Fruit fly (Drosophila melanogaster) whole organism, embryonic: ENCODE data around the gene mats.

Source experiments
- Ada2b ChIP-seq: fragments of 200-800 bp; sonication (Bioruptor generic); IDR thresholded peaks from 2 replicates; pipeline ENCODE4 v1.3.6; 2022; ENCODE audit warnings: missing biosample characterization, missing genetic modification characterization
- Atf-2 ChIP-seq: fragments of 200-800 bp; sonication (Bioruptor generic); optimal IDR thresholded peaks from 2 replicates; lab custom pipeline; 2016; ENCODE audit warnings: missing biosample characterization, missing genetic modification characterization
- Atf6 ChIP-seq: fragments of 200-800 bp; sonication (Bioruptor generic); IDR thresholded peaks from 2 replicates; pipeline ENCODE4 v1.3.6; 2022; ENCODE audit warnings: missing biosample characterization, missing genetic modification characterization
- CG10431 ChIP-seq: fragments of 200-800 bp; sonication (Bioruptor generic); optimal IDR thresholded peaks from 3 replicates; lab custom pipeline; 2018; ENCODE audit warnings: missing biosample characterization, mild to moderate bottlenecking, missing genetic modification characterization
- CG11695 ChIP-seq: fragments of 200-800 bp; sonication (Bioruptor generic); IDR thresholded peaks from 3 replicates; pipeline ENCODE4 v1.3.6; 2022; ENCODE audit warnings: missing biosample characterization, missing genetic modification characterization
- CG13775 ChIP-seq: fragments of 200-800 bp; sonication (Bioruptor generic); optimal IDR thresholded peaks from 3 replicates; lab custom pipeline; 2017; ENCODE audit warnings: missing biosample characterization, mild to moderate bottlenecking, missing genetic modification characterization
- CG15073 ChIP-seq: fragments of 200-800 bp; sonication (Bioruptor generic); optimal IDR thresholded peaks from 2 replicates; lab custom pipeline; 2016; ENCODE audit warnings: missing biosample characterization, missing genetic modification characterization
- CG18476 ChIP-seq: fragments of 200-800 bp; sonication (Bioruptor generic); optimal IDR thresholded peaks from 2 replicates; lab custom pipeline; 2016; ENCODE audit warnings: missing biosample characterization, mild to moderate bottlenecking, missing genetic modification characterization
- CG2116 ChIP-seq: fragments of 200-800 bp; sonication (Bioruptor generic); optimal IDR thresholded peaks from 3 replicates; lab custom pipeline; 2018; ENCODE audit warnings: missing biosample characterization, mild to moderate bottlenecking, missing genetic modification characterization
- CG2120 ChIP-seq: fragments of 200-800 bp; sonication (Bioruptor generic); optimal IDR thresholded peaks from 3 replicates; lab custom pipeline; 2016; ENCODE audit warnings: missing biosample characterization, missing genetic modification characterization
- CG3838 ChIP-seq: fragments of 200-800 bp; sonication (Bioruptor generic); optimal IDR thresholded peaks from 3 replicates; lab custom pipeline; 2016; ENCODE audit warnings: missing biosample characterization, missing genetic modification characterization
- CG4424 ChIP-seq: fragments of 200-800 bp; sonication (Bioruptor generic); optimal IDR thresholded peaks from 3 replicates; lab custom pipeline; 2016; ENCODE audit warnings: missing biosample characterization, missing genetic modification characterization
- CG4617 ChIP-seq: fragments of 200-800 bp; sonication (Bioruptor generic); optimal IDR thresholded peaks from 3 replicates; lab custom pipeline; 2016; ENCODE audit warnings: missing biosample characterization, missing genetic modification characterization, borderline replicate concordance
- CG7556 ChIP-seq: fragments of 200-800 bp; sonication (Bioruptor generic); optimal IDR thresholded peaks from 2 replicates; lab custom pipeline; 2017; ENCODE audit warnings: missing biosample characterization, mild to moderate bottlenecking, missing genetic modification characterization
- CG8359 ChIP-seq: fragments of 200-800 bp; sonication (Bioruptor generic); optimal IDR thresholded peaks from 2 replicates; lab custom pipeline; 2017; ENCODE audit warnings: missing biosample characterization, mild to moderate bottlenecking, missing genetic modification characterization, borderline replicate concordance
- CG8765 ChIP-seq: fragments of 200-800 bp; sonication (Bioruptor generic); IDR thresholded peaks from 2 replicates; pipeline ENCODE4 v1.3.6; 2022; ENCODE audit warnings: missing biosample characterization, missing genetic modification characterization
- CoRest ChIP-seq: fragments of 200-800 bp; sonication (Bioruptor generic); optimal IDR thresholded peaks from 3 replicates; lab custom pipeline; 2018; ENCODE audit warnings: missing biosample characterization, mild to moderate bottlenecking, missing genetic modification characterization, moderate library complexity
- Gug ChIP-seq: fragments of 200-800 bp; sonication (Bioruptor generic); IDR thresholded peaks from 4 replicates; pipeline ENCODE4 v1.3.6; 2022; ENCODE audit warnings: missing biosample characterization, missing genetic modification characterization
- HHEX ChIP-seq: fragments of 200-800 bp; sonication (Bioruptor generic); optimal IDR thresholded peaks from 3 replicates; lab custom pipeline; 2017; ENCODE audit warnings: missing biosample characterization, mild to moderate bottlenecking, missing genetic modification characterization, missing genetic modification reagents
- HLH3B ChIP-seq: fragments of 200-800 bp; sonication (Bioruptor generic); IDR thresholded peaks from 2 replicates; pipeline ENCODE4 v1.3.6; 2022; ENCODE audit warnings: missing biosample characterization, missing genetic modification characterization
- Hr39 ChIP-seq: fragments of >200 bp; optimal IDR thresholded peaks from 2 replicates; lab custom pipeline; 2017
- Meics ChIP-seq: fragments of 200-800 bp; sonication (Bioruptor generic); optimal IDR thresholded peaks from 2 replicates; lab custom pipeline; 2017; ENCODE audit warnings: missing biosample characterization, mild to moderate bottlenecking, missing genetic modification characterization
- Mes4 ChIP-seq: fragments of 200-800 bp; sonication (Bioruptor generic); optimal IDR thresholded peaks from 2 replicates; lab custom pipeline; 2016; ENCODE audit warnings: missing biosample characterization, missing genetic modification characterization
- NK7.1 ChIP-seq: fragments of 200-800 bp; sonication (Bioruptor generic); optimal IDR thresholded peaks from 3 replicates; lab custom pipeline; 2016; ENCODE audit warnings: missing biosample characterization, missing genetic modification characterization
- NfI ChIP-seq: fragments of 200-800 bp; sonication (Bioruptor generic); optimal IDR thresholded peaks from 3 replicates; lab custom pipeline; 2018; ENCODE audit warnings: missing biosample characterization, mild to moderate bottlenecking, missing genetic modification characterization, moderate library complexity
- Oaz ChIP-seq: fragments of 200-800 bp; sonication (Bioruptor generic); IDR thresholded peaks from 2 replicates; pipeline ENCODE4 v1.3.6; 2022; ENCODE audit warnings: missing biosample characterization, missing genetic modification characterization
- Oli ChIP-seq: fragments of 200-800 bp; sonication (Bioruptor generic); optimal IDR thresholded peaks from 2 replicates; lab custom pipeline; 2018; ENCODE audit warnings: missing biosample characterization, mild to moderate bottlenecking, missing genetic modification characterization, moderate library complexity
- Ptx1 ChIP-seq: fragments of 200-800 bp; sonication (Bioruptor generic); IDR thresholded peaks from 2 replicates; pipeline ENCODE4 v1.3.6; 2022; ENCODE audit warnings: missing biosample characterization, missing genetic modification characterization
- Rfx ChIP-seq: fragments of 200-800 bp; sonication (Bioruptor generic); IDR thresholded peaks from 2 replicates; pipeline ENCODE4 v1.3.6; 2022; ENCODE audit warnings: missing biosample characterization, missing genetic modification characterization
- cas ChIP-seq: fragments of 200-800 bp; sonication (Bioruptor generic); IDR thresholded peaks from 2 replicates; pipeline ENCODE4 v1.3.6; 2022; ENCODE audit warnings: missing biosample characterization, missing genetic modification characterization
- chif ChIP-seq, 2 experiments: fragments of 200-800 bp; sonication (Bioruptor generic); optimal IDR thresholded peaks; 3 replicates each; lab custom pipeline; 2016; ENCODE audit warnings: missing biosample characterization in 2 of 2, missing genetic modification characterization in 2 of 2
- crc ChIP-seq: fragments of 200-800 bp; sonication (Bioruptor generic); optimal IDR thresholded peaks from 2 replicates; lab custom pipeline; 2016; ENCODE audit warnings: missing biosample characterization, missing genetic modification characterization
- cwo ChIP-seq: fragments of 200-800 bp; sonication (Bioruptor generic); optimal IDR thresholded peaks from 3 replicates; lab custom pipeline; 2017; ENCODE audit warnings: missing biosample characterization, missing genetic modification characterization, mild to moderate bottlenecking, moderate library complexity, missing genetic modification reagents
- danr ChIP-seq: fragments of 200-800 bp; sonication (Bioruptor generic); IDR thresholded peaks from 2 replicates; pipeline ENCODE4 v1.3.6; 2022; ENCODE audit warnings: missing biosample characterization, missing genetic modification characterization
- dmrt99B ChIP-seq: fragments of 200-800 bp; sonication (Bioruptor generic); optimal IDR thresholded peaks from 2 replicates; lab custom pipeline; 2018; ENCODE audit warnings: missing biosample characterization, mild to moderate bottlenecking, missing genetic modification characterization, moderate library complexity
- fd96Cb ChIP-seq: fragments of 200-800 bp; sonication (Bioruptor generic); optimal IDR thresholded peaks from 2 replicates; lab custom pipeline; 2018; ENCODE audit warnings: missing biosample characterization, mild to moderate bottlenecking, missing genetic modification characterization, moderate library complexity
- fru ChIP-seq: fragments of >200 bp; optimal IDR thresholded peaks from 2 replicates; lab custom pipeline; 2017
- gce ChIP-seq: fragments of 200-800 bp; sonication (Bioruptor generic); IDR thresholded peaks from 3 replicates; pipeline ENCODE4 v1.3.6; 2022; ENCODE audit warnings: missing biosample characterization, missing genetic modification characterization
- gfzf ChIP-seq: fragments of 200-800 bp; sonication (Bioruptor generic); optimal IDR thresholded peaks from 2 replicates; lab custom pipeline; 2016; ENCODE audit warnings: missing biosample characterization, mild to moderate bottlenecking, missing genetic modification characterization, moderate library complexity
- grn ChIP-seq: fragments of 200-800 bp; sonication (Bioruptor generic); optimal IDR thresholded peaks from 3 replicates; lab custom pipeline; 2017; ENCODE audit warnings: missing biosample characterization, missing genetic modification characterization
- h ChIP-seq: fragments of >200 bp; optimal IDR thresholded peaks from 2 replicates; lab custom pipeline; 2017
- hkb ChIP-seq, 2 experiments: fragments of 200-800 bp in 1 of 2; fragments of >200 bp in 1 of 2; sonication (Bioruptor generic) in 1 of 2; IDR thresholded peaks in 1 of 2; optimal IDR thresholded peaks in 1 of 2; 2 replicates each; pipeline versions ENCODE4 v1.3.6 to Lab custom; 2017 to 2022; ENCODE audit warnings: missing biosample characterization in 1 of 2, missing genetic modification characterization in 1 of 2
- ken ChIP-seq: fragments of 200-800 bp; sonication (Bioruptor generic); IDR thresholded peaks from 3 replicates; pipeline ENCODE4 v1.3.6; 2022; ENCODE audit warnings: missing biosample characterization, missing genetic modification characterization
- lmd ChIP-seq: fragments of 200-800 bp; sonication (Bioruptor generic); IDR thresholded peaks from 2 replicates; pipeline ENCODE4 v1.3.6; 2022; ENCODE audit warnings: missing biosample characterization, missing genetic modification characterization
- odd ChIP-seq: fragments of 200-800 bp; sonication (Bioruptor generic); optimal IDR thresholded peaks from 2 replicates; lab custom pipeline; 2017; ENCODE audit warnings: missing biosample characterization, mild to moderate bottlenecking, missing genetic modification characterization
- pb ChIP-seq: fragments of 200-800 bp; sonication (Bioruptor generic); optimal IDR thresholded peaks from 3 replicates; lab custom pipeline; 2016; ENCODE audit warnings: missing biosample characterization, missing genetic modification characterization
- prd ChIP-seq, 3 experiments: fragments of >200 bp in 2 of 3; fragments of 200-800 bp in 1 of 3; sonication (Bioruptor generic) in 1 of 3; optimal IDR thresholded peaks in 2 of 3; IDR thresholded peaks in 1 of 3; 2 replicates in 2 of 3; 3 replicates in 1 of 3; pipeline versions ENCODE4 v1.3.6 to Lab custom; 2017 to 2022; ENCODE audit warnings: missing biosample characterization in 1 of 3, missing genetic modification characterization in 1 of 3
- ranshi ChIP-seq: fragments of 200-800 bp; sonication (Bioruptor generic); IDR thresholded peaks from 2 replicates; pipeline ENCODE4 v1.3.6; 2022; ENCODE audit warnings: missing biosample characterization, missing genetic modification characterization
- sqz ChIP-seq: fragments of 200-800 bp; sonication (Bioruptor generic); optimal IDR thresholded peaks from 3 replicates; lab custom pipeline; 2018; ENCODE audit warnings: missing biosample characterization, mild to moderate bottlenecking, missing genetic modification characterization
- tgo ChIP-seq: fragments of 200-800 bp; sonication (Bioruptor generic); IDR thresholded peaks from 3 replicates; pipeline ENCODE4 v1.3.6; 2022; ENCODE audit warnings: missing biosample characterization, missing genetic modification characterization
- vfl ChIP-seq: fragments of 200-800 bp; sonication (Bioruptor generic); optimal IDR thresholded peaks from 2 replicates; lab custom pipeline; 2016; ENCODE audit warnings: missing biosample characterization, missing genetic modification characterization
- yki ChIP-seq: fragments of >200 bp; optimal IDR thresholded peaks from 3 replicates; lab custom pipeline; 2018

Gene mats

DNA sequence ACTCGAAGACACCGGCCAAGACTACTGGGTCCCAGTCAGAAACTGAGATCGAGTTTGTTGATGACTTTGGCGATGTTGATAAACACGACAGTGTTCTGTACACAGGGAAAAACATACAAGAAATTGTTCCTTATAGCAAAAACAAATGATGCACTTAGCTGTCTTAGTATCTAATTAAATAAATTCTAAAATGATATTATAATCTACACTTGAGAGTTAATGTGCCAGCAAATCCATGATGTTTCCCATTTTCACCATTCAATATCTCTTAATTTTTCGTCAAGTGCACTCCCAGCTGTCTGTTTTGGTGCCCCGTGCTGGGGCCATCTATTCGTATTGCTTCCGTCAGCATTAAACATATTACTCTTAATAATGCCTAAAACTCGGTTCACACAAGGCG is 20.7 kb upstream of the mats start (continued):
- TF ChIP-seq Ada2b (GFP tag; lab: Robert Waterston, UW) (peak; percentile 40; the same call in 1 of the 2 replicates), NK7.1 (GFP tag; lab: Kevin White, UChicago) (no peak), Meics (peak; percentile 41), CG11695 (GFP tag; lab: Robert Waterston, UW) (peak; percentile 51; the same call in 1 of the 3 replicates), CG2116 (GFP tag; lab: Kevin White, UChicago) (no peak), CG18476 (GFP tag; lab: Kevin White, UChicago) (peak; percentile 14), dmrt99B (tag; lab: Kevin White, UChicago) (no peak), cas (GFP tag; lab: Robert Waterston, UW) (no peak), CG3838 (GFP tag; lab: Kevin White, UChicago) (no peak), gfzf (GFP tag; lab: Kevin White, UChicago) (no peak), fru (lab: Kevin White, UChicago) (no peak), vfl (GFP tag; lab: Kevin White, UChicago) (no peak), CG13775 (GFP tag; lab: Kevin White, UChicago) (peak; percentile 14), h (lab: Kevin White, UChicago) (no peak), Atf6 (peak; percentile 49; the same call in 1 of the 2 replicates), ken (no peak), chif (GFP tag; optimal IDR thresholded peaks at IDR 0.05; lab: Kevin White, UChicago) (peak in 1 of 2 experiments; percentile 7), CG4424 (GFP tag; lab: Kevin White, UChicago) (no peak), HLH3B (peak; percentile 53; the same call in 1 of the 2 replicates), Gug (GFP tag; lab: Robert Waterston, UW) (peak; percentile 16; the same call in 1 of the 4 replicates), Hr39 (lab: Kevin White, UChicago) (no peak), NfI (GFP tag; lab: Kevin White, UChicago) (no peak), yki (no peak), HHEX (GFP tag; lab: Kevin White, UChicago) (peak; percentile 23), CG10431 (GFP tag; lab: Kevin White, UChicago) (no peak), CG15073 (GFP tag; lab: Kevin White, UChicago) (no peak), CG7556 (no peak), lmd (GFP tag; lab: Robert Waterston, UW) (peak; percentile 71), CG8765 (GFP tag; lab: Robert Waterston, UW) (no peak), pb (no peak), ranshi (GFP tag; lab: Robert Waterston, UW) (peak; percentile 54; the same call in 1 of the 2 replicates), Rfx (GFP tag; lab: Robert Waterston, UW) (peak; percentile 80), danr (GFP tag; lab: Robert Waterston, UW) (no peak), grn (GFP tag; lab: Kevin White, UChicago) (peak; percentile 12), hkb (optimal IDR thresholded peaks at IDR 0.05; lab: Kevin White, UChicago) (no peak), hkb (GFP tag; IDR thresholded peaks at IDR 0.05; lab: Robert Waterston, UW) (peak; percentile 51; the same call in 1 of the 2 replicates), crc (no peak), CG8359 (GFP tag; lab: Kevin White, UChicago) (no peak), cwo (GFP tag; lab: Kevin White, UChicago) (peak; percentile 25), tgo (GFP tag; lab: Robert Waterston, UW) (peak; percentile 21; the same call in 1 of the 3 replicates), Oli (tag; lab: Kevin White, UChicago) (peak; percentile 30), prd (optimal IDR thresholded peaks at IDR 0.05; lab: Kevin White, UChicago) (no peak), prd (GFP tag; IDR thresholded peaks at IDR 0.05; lab: Robert Waterston, UW) (peak; percentile 68), gce (GFP tag; lab: Robert Waterston, UW) (0 out of 3 replicates have a peak, but pooled peaks have one; percentile 29), Oaz (GFP tag; lab: Robert Waterston, UW) (no peak), fd96Cb (tag; lab: Kevin White, UChicago) (peak; percentile 18), CoRest (tag; lab: Kevin White, UChicago) (peak; percentile 18), Mes4 (GFP tag; lab: Kevin White, UChicago) (no peak), sqz (GFP tag; lab: Kevin White, UChicago) (no peak), CG4617 (no peak), odd (GFP tag; lab: Kevin White, UChicago) (no peak), Atf-2 (no peak), CG2120 (GFP tag; lab: Kevin White, UChicago) (peak; percentile 61), Ptx1 (GFP tag; lab: Robert Waterston, UW) (peak; percentile 58)
